Worm (Caenorhabditis elegans) whole organism, L2 larva: ENCODE measurements around the gene F22F1.3.

ENCODE experiments used
- fos-1 ChIP-seq: fragments of 150-350 bp; optimal IDR thresholded peaks from 2 replicates; lab custom pipeline; 2014; ENCODE audit warnings: missing biosample characterization, missing genetic modification characterization
- nhr-25 ChIP-seq: fragments of 150-350 bp; sonication (generic microtip); optimal IDR thresholded peaks from 3 replicates; lab custom pipeline; 2014; ENCODE audit warnings: missing biosample characterization, missing genetic modification characterization

DNA sequence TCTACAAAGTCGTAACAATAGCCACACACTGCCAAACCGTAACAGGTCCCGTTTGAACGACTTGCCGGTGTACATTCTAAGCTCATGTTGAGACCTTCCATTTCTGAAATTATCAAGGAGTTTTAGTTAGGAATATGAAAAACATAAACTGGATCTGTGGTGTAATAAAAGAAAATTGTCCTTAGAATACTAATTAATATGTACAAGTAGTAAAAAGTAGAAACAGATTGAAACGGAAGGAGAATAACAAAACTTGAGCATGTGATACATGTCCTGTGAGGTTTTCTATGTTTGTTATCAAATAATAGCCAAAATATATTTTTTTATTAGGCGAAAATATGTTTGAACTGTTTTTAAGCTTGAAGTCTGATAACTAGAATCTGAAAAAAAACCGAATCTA, 33.3 kb downstream of the F22F1.3 start, which contains the start of gene frpr-1:
- TF ChIP-seq fos-1 (tag; lab: Kevin White, UChicago) (no peak), nhr-25 (tag; lab: Kevin White, UChicago) (no peak)
